Fruit fly (Drosophila melanogaster): Measurements from ENCODE around the gene CG42779.

Gene CG42779

DNA sequence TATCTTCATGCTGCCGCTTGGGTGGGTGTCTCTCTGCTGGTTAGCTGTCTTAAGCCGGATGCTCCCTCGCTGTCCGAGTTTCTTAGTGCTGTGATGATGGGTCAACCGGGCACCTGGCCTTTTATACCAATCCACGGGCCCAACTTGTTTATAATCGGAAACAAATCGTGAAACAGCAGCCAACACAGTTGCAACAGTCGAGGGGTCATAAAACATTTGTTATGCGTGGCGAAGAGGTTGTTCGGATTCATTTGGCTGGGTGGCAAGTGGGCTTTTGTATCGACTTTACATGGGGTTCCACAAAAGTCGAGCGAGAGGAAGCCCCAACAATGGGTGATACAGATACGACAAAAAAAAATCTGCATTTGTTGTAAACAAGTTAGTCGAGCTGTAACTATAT is 20.9 kb downstream of the CG42779 start, which contains the start of gene TwdlW:
TwdlW (minus strand) TSS at position 101 of the 400 bp plus-strand sequence.
- no peak for TF ChIP-seq noc (tag; optimal IDR thresholded peaks at IDR 0.05)

DNA sequence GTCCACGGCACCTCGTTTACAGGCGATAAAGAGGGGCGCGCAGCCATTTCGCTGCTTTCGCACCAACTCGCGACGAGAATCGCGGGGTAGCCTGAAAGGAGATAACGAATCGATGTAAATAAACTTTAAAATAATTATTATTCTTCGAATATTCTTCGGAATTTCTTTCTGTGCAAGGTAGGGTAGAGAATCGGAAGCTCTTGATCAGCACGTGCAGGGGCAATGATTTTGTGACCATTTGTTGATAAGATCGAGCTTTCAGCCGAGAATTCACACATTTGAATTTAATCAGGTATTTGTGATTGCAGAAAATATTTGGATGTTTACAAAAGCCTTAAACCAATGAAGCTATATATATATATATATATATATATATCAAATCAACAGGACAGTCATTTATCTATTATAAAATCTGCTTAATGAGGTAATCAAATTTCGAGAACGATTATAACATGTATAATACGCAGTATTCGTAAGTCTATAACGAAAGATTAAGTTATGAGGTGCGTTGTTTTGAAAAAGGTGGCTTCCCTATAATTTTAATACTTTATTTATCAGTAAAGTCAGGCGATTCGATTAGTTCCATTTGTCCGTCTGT is 26.4 kb downstream of the CG42779 start:
- TF ChIP-seq noc (tag; optimal IDR thresholded peaks at IDR 0.05): no peak

DNA sequence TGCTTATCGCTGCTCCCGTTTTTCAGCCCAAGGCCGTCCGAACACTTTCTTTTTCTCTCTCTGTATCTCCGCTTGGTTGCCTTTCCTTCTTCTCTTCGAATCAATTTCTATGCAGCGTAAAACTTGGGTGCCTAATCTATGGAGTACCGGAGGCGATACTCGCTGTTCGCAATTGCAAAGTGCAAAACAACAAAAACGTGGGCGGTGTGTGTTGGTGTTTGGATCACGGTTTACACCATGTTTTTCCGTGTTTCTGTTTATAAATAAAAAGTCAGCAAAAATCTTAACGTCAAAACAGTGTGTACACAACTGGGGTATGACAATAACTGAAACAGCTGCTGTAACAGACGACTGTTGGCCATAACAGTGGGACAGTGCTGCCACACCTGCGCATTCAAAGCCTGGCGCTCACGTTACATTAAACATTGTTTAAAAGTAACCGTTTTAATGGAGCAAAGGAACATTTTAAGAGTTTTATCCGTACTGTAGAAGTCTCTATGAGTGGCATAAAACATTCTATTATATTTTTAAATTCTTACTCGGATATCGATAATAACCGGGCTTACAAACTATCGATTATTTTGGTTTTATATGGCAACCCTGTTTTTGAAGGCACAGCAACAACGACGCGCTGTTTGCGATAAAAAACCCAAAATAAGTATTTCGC is 27.8 kb downstream of the CG42779 start, which contains the start of the genes m-cup and Det:
m-cup (minus strand) TSS at position 333 of the 667 bp plus-strand sequence.
Det (plus strand) TSS at position 588 of the 667 bp plus-strand sequence.
- no peak for TF ChIP-seq noc (tag; optimal IDR thresholded peaks at IDR 0.05)

DNA sequence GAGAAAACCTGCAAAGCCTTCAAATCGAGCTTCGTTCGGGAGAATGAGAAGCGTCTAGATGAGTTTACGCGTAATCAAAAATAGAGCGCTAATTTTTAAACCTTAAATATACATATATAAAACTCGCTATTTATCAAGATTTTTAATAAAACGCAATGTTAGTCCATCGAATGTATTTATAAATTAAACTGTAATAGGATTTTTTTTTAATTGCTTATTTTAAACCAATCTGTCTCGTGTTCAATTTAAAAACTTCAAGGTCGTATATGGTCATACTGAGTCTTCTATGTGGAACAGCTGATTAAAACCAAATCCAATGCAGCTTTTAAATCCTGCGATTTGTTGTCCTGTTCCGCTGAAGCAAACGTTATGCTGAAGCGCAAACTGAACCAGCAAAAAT is 28.9 kb downstream of the CG42779 start, which contains the start of gene Smug:
Smug (plus strand) TSS at position 301 of the 400 bp plus-strand sequence.
- no peak for TF ChIP-seq noc (tag; optimal IDR thresholded peaks at IDR 0.05)

dm6 chr3R:17151376-17152026 is 30.1 kb downstream of the CG42779 start, which contains the start of gene CG5292:
Gene CG5292, plus strand, starts transcription at chr3R:17151861.
- TF ChIP-seq noc (tag; optimal IDR thresholded peaks at IDR 0.05): no peak
